Worm (Caenorhabditis elegans) whole organism, midembryonic: Measurements from ENCODE around the gene W08A12.2.

Experiments used
- cog-1 ChIP-seq: sonication (generic microtip); optimal IDR thresholded peaks from 2 replicates; lab custom pipeline; 2016; ENCODE audit warnings: missing genetic modification characterization, missing compliant biosample characterization
- flt-1 ChIP-seq: fragments of 200-800 bp; sonication (Bioruptor generic); IDR thresholded peaks from 2 replicates; pipeline ENCODE4 v1.3.6; 2022; ENCODE audit warnings: missing genetic modification characterization, missing compliant biosample characterization
- med-1 ChIP-seq: sonication (generic microtip); optimal IDR thresholded peaks from 2 replicates; lab custom pipeline; 2017; ENCODE audit warnings: missing genetic modification characterization, mild to moderate bottlenecking, missing compliant biosample characterization, antibody characterized with exemption, missing genetic modification reagents; ENCODE audit not compliant: insufficient read depth
- tab-1 ChIP-seq: fragments of 200-800 bp; sonication (Bioruptor generic); IDR thresholded peaks from 2 replicates; pipeline ENCODE4 v1.3.6; 2022; ENCODE audit warnings: missing genetic modification characterization, missing compliant biosample characterization

DNA sequence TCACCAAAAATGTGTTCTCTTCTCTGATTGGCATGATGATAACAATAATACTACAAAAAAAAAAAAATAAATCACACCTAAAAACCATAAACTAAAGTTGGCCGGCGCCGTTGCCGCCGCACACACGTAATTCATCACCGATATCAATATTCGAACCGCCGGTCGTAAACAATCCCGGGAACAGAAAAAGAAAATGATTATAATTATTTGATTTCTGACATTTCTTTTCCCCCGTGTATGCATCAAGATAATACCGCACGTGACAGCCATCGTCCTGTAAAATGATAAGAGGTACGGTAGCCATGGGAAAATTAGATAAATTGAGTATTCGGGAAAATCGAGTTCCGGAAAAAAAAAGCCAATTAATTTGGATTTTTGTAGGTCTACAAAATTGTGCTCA, 11.4 kb upstream of the W08A12.2 start:
- TF ChIP-seq tab-1 (GFP tag; lab: Robert Waterston, UW): no peak
- TF ChIP-seq cog-1: no peak
- TF ChIP-seq med-1 (GFP tag; lab: Kevin White, UChicago): no peak
- TF ChIP-seq flt-1 (GFP tag; lab: Robert Waterston, UW): no peak
